Fruit fly (Drosophila melanogaster): Measurements from ENCODE around the gene Raf.

Raf gene

DNA sequence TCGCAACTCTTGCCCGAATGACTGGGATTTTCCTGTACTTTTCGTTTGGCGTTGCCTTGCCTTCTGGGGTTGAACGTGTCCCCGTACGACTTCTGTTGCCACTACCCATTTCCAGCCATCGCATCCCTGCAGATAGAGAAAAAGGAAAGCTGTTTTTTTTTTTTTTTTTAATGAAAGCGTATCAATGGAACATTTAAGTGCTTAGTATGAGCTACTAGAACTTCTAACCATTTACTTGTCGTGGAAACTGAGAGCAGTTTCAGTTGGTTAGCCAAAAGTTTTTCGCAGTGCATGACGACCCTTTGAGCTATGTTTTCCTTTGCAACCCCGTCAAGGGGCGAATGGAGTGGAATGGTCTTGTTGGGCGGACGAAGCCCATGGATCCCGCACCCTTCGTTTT lies 34.0 kb downstream of the Raf start (continued):
- TF ChIP-seq fd3F (GFP tag; optimal IDR thresholded peaks at IDR 0.05) (peak; percentile 43), run (tag; optimal IDR thresholded peaks at IDR 0.05) (no peak), tup (GFP tag; optimal IDR thresholded peaks at IDR 0.05) (no peak), crc (GFP tag; optimal IDR thresholded peaks at IDR 0.05) (peak; percentile 30), CG14860 (GFP tag; IDR thresholded peaks at IDR 0.05; ENCODE audit: partially characterized antibody) (no peak), corto (GFP tag; optimal IDR thresholded peaks at IDR 0.05) (no peak), D19B (GFP tag; optimal IDR thresholded peaks at IDR 0.05) (peak; percentile 0), lola (GFP tag; optimal IDR thresholded peaks at IDR 0.05) (peak in 1 of 3 experiments; percentile 54), CG12236 (GFP tag; optimal IDR thresholded peaks at IDR 0.05) (peak; percentile 58), CG34376 (GFP tag; optimal IDR thresholded peaks at IDR 0.05) (no peak), MTF-1 (GFP tag; optimal IDR thresholded peaks at IDR 0.05; ENCODE audit: borderline replicate concordance) (no peak), exex (tag; optimal IDR thresholded peaks at IDR 0.05) (peak; percentile 2), HmgD (GFP tag; optimal IDR thresholded peaks at IDR 0.05) (peak; percentile 66), CTCF (GFP tag; optimal IDR thresholded peaks at IDR 0.05) (no peak), usp (GFP tag; optimal IDR thresholded peaks at IDR 0.05) (no peak), scrt (GFP tag; optimal IDR thresholded peaks at IDR 0.05) (peak; percentile 56), CG1529 (GFP tag; optimal IDR thresholded peaks at IDR 0.05) (peak; percentile 56), ash1 (GFP tag; optimal IDR thresholded peaks at IDR 0.05) (no peak), Nf-YC (tag; optimal IDR thresholded peaks at IDR 0.05) (peak; percentile 13), fu2 (GFP tag; optimal IDR thresholded peaks at IDR 0.05) (peak; percentile 58), CG3995 (GFP tag; optimal IDR thresholded peaks at IDR 0.05) (no peak), NC2β (GFP tag; optimal IDR thresholded peaks at IDR 0.05) (peak; percentile 80), Doc2 (GFP tag; IDR thresholded peaks at IDR 0.05) (no peak), CG10209 (GFP tag; optimal IDR thresholded peaks at IDR 0.05) (peak; percentile 53), Ada2b (GFP tag; IDR thresholded peaks at IDR 0.05) (peak; percentile 29; the same call in 1 of the 2 replicates), toy (GFP tag; IDR thresholded peaks at IDR 0.05) (0 out of 2 replicates have a peak, but pooled peaks have one; percentile 37), tin (GFP tag; optimal IDR thresholded peaks at IDR 0.05) (peak; percentile 66), ara (GFP tag; IDR thresholded peaks at IDR 0.05) (peak; percentile 62; the same call in 1 of the 2 replicates), CG8765 (GFP tag; IDR thresholded peaks at IDR 0.05) (peak; percentile 62), CkIIα-i1 (GFP tag; IDR thresholded peaks at IDR 0.05) (no peak), eve (GFP tag; optimal IDR thresholded peaks at IDR 0.05) (no peak), CG16815 (GFP tag; optimal IDR thresholded peaks at IDR 0.05) (peak; percentile 65), CG2199 (GFP tag; IDR thresholded peaks at IDR 0.05) (0 out of 3 replicates have a peak, but pooled peaks have one; percentile 66), H15 (GFP tag; IDR thresholded peaks at IDR 0.05) (0 out of 3 replicates have a peak, but pooled peaks have one; percentile 36), CG10267 (tag; optimal IDR thresholded peaks at IDR 0.05) (peak; percentile 42), sqz (GFP tag; optimal IDR thresholded peaks at IDR 0.05) (peak; percentile 32), ttk (GFP tag; IDR thresholded peaks at IDR 0.05) (peak; percentile 78), gt (GFP tag; IDR thresholded peaks at IDR 0.05) (no peak), stc (GFP tag; IDR thresholded peaks at IDR 0.05) (peak; percentile 67), nerfin-1 (tag; optimal IDR thresholded peaks at IDR 0.05) (no peak), peb (GFP tag; IDR thresholded peaks at IDR 0.05) (no peak), Camta (GFP tag; optimal IDR thresholded peaks at IDR 0.05) (peak; percentile 64), maf-S (GFP tag; optimal IDR thresholded peaks at IDR 0.05) (peak; percentile 84), Hr3 (GFP tag; optimal IDR thresholded peaks at IDR 0.05) (peak; percentile 72), mirr (GFP tag; optimal IDR thresholded peaks at IDR 0.05) (no peak), CG17328 (GFP tag; IDR thresholded peaks at IDR 0.05) (peak; percentile 90), Hand (GFP tag; optimal IDR thresholded peaks at IDR 0.05) (peak; percentile 2), CG7786 (GFP tag; optimal IDR thresholded peaks at IDR 0.05) (peak; percentile 82), CG4360 (GFP tag; IDR thresholded peaks at IDR 0.05) (peak; percentile 18; the same call in 1 of the 2 replicates), CG7271 (tag; optimal IDR thresholded peaks at IDR 0.05) (no peak), CG10959 (GFP tag; IDR thresholded peaks at IDR 0.05) (peak; percentile 65), emc (GFP tag; optimal IDR thresholded peaks at IDR 0.05) (peak; percentile 4)
